Fruit fly (Drosophila melanogaster) whole organism, embryonic: ENCODE measurements around the gene Syx4.

Experiments used
- Adf1 ChIP-seq: fragments of 200-800 bp; sonication (Bioruptor generic); IDR thresholded peaks from 2 replicates; pipeline ENCODE4 v1.3.6; 2022; ENCODE audit warnings: missing biosample characterization, missing genetic modification characterization
- Bdp1 ChIP-seq: fragments of 200-800 bp; sonication (Bioruptor generic); optimal IDR thresholded peaks from 3 replicates; lab custom pipeline; 2016; ENCODE audit warnings: missing biosample characterization, missing genetic modification characterization
- C15 ChIP-seq: fragments of 200-800 bp; sonication (Bioruptor generic); IDR thresholded peaks from 3 replicates; pipeline ENCODE4 v1.3.6; 2022; ENCODE audit warnings: missing biosample characterization, missing genetic modification characterization
- CG10366 ChIP-seq: fragments of 200-800 bp; sonication (Bioruptor generic); IDR thresholded peaks from 2 replicates; pipeline ENCODE4 v1.3.6; 2022; ENCODE audit warnings: missing biosample characterization, missing genetic modification characterization
- CG10543 ChIP-seq: fragments of 200-800 bp; sonication (Bioruptor generic); optimal IDR thresholded peaks from 3 replicates; lab custom pipeline; 2017; ENCODE audit warnings: missing biosample characterization, mild to moderate bottlenecking, missing genetic modification characterization, moderate library complexity
- CG11247 ChIP-seq: fragments of 200-800 bp; sonication (Bioruptor generic); IDR thresholded peaks from 2 replicates; pipeline ENCODE4 v1.3.6; 2022; ENCODE audit warnings: missing biosample characterization, missing genetic modification characterization
- CG11456 ChIP-seq: fragments of 200-800 bp; sonication (Bioruptor generic); IDR thresholded peaks from 3 replicates; pipeline ENCODE4 v1.3.6; 2022; ENCODE audit warnings: missing biosample characterization, missing genetic modification characterization
- CG12236 ChIP-seq: fragments of 200-800 bp; sonication (Bioruptor generic); optimal IDR thresholded peaks from 2 replicates; lab custom pipeline; 2016; ENCODE audit warnings: missing biosample characterization, missing genetic modification characterization
- CG12769 ChIP-seq: fragments of 200-800 bp; sonication (Bioruptor generic); optimal IDR thresholded peaks from 2 replicates; lab custom pipeline; 2019; ENCODE audit warnings: missing biosample characterization, mild to moderate bottlenecking, missing genetic modification characterization, moderate library complexity
- CG13287 ChIP-seq: fragments of 200-800 bp; sonication (Bioruptor generic); IDR thresholded peaks from 2 replicates; pipeline ENCODE4 v1.3.6; 2022; ENCODE audit warnings: missing biosample characterization, missing genetic modification characterization; ENCODE audit not compliant: partially characterized antibody
- CG14710 ChIP-seq: fragments of 200-800 bp; sonication (Bioruptor generic); optimal IDR thresholded peaks from 3 replicates; lab custom pipeline; 2019; ENCODE audit warnings: missing biosample characterization, mild to moderate bottlenecking, missing genetic modification characterization, moderate library complexity
- CG17328 ChIP-seq: fragments of 200-800 bp; sonication (Bioruptor generic); IDR thresholded peaks from 2 replicates; pipeline ENCODE4 v1.3.6; 2022; ENCODE audit warnings: missing biosample characterization, missing genetic modification characterization
- CG1832 ChIP-seq: fragments of 200-800 bp; sonication (Bioruptor generic); optimal IDR thresholded peaks from 2 replicates; lab custom pipeline; 2017; ENCODE audit warnings: missing biosample characterization, mild to moderate bottlenecking, missing genetic modification characterization, inconsistent platforms
- CG18476 ChIP-seq: fragments of 200-800 bp; sonication (Bioruptor generic); optimal IDR thresholded peaks from 2 replicates; lab custom pipeline; 2016; ENCODE audit warnings: missing biosample characterization, mild to moderate bottlenecking, missing genetic modification characterization
- CG18599 ChIP-seq: fragments of 200-800 bp; sonication (Bioruptor generic); optimal IDR thresholded peaks from 3 replicates; lab custom pipeline; 2017; ENCODE audit warnings: missing biosample characterization, missing genetic modification characterization, mild to moderate bottlenecking, moderate library complexity, missing genetic modification reagents
- CG2129 ChIP-seq: fragments of 200-800 bp; sonication (Bioruptor generic); IDR thresholded peaks from 2 replicates; pipeline ENCODE4 v1.3.6; 2022; ENCODE audit warnings: missing biosample characterization, missing genetic modification characterization; ENCODE audit not compliant: partially characterized antibody
- CG2712 ChIP-seq: fragments of 200-800 bp; optimal IDR thresholded peaks from 3 replicates; lab custom pipeline; 2019; ENCODE audit warnings: missing biosample characterization, mild to moderate bottlenecking, missing genetic modification characterization, moderate library complexity
- CG30020 ChIP-seq: fragments of 200-800 bp; optimal IDR thresholded peaks from 2 replicates; lab custom pipeline; 2019; ENCODE audit warnings: missing biosample characterization, mild to moderate bottlenecking, missing genetic modification characterization, moderate library complexity
- CG32767 ChIP-seq: fragments of 200-800 bp; sonication (Bioruptor generic); IDR thresholded peaks from 2 replicates; pipeline ENCODE4 v1.3.6; 2022; ENCODE audit warnings: missing biosample characterization, missing genetic modification characterization
- CG4424 ChIP-seq: fragments of 200-800 bp; sonication (Bioruptor generic); optimal IDR thresholded peaks from 3 replicates; lab custom pipeline; 2016; ENCODE audit warnings: missing biosample characterization, missing genetic modification characterization
- CG7745 ChIP-seq: fragments of 200-800 bp; sonication (Bioruptor generic); optimal IDR thresholded peaks from 2 replicates; lab custom pipeline; 2018; ENCODE audit warnings: missing biosample characterization, mild to moderate bottlenecking, missing genetic modification characterization, moderate library complexity
- CG7963 ChIP-seq: fragments of 200-800 bp; sonication (Bioruptor generic); IDR thresholded peaks from 3 replicates; pipeline ENCODE4 v1.3.6; 2022; ENCODE audit warnings: missing biosample characterization, missing genetic modification characterization; ENCODE audit not compliant: partially characterized antibody
- CG8089 ChIP-seq: fragments of 200-800 bp; sonication (Bioruptor generic); optimal IDR thresholded peaks from 3 replicates; lab custom pipeline; 2016; ENCODE audit warnings: missing biosample characterization, missing genetic modification characterization
- CG8281 ChIP-seq: fragments of 200-800 bp; sonication (Bioruptor generic); optimal IDR thresholded peaks from 2 replicates; lab custom pipeline; 2018; ENCODE audit warnings: missing biosample characterization, mild to moderate bottlenecking, missing genetic modification characterization, moderate library complexity
- D19B ChIP-seq: fragments of 200-800 bp; sonication (Bioruptor generic); optimal IDR thresholded peaks from 2 replicates; lab custom pipeline; 2017; ENCODE audit warnings: missing biosample characterization, mild to moderate bottlenecking, missing genetic modification characterization
- Doc2 ChIP-seq: fragments of 200-800 bp; sonication (Bioruptor generic); IDR thresholded peaks from 2 replicates; pipeline ENCODE4 v1.3.6; 2022; ENCODE audit warnings: missing biosample characterization, missing genetic modification characterization
- ERR ChIP-seq: fragments of 200-800 bp; sonication (Bioruptor generic); optimal IDR thresholded peaks from 2 replicates; lab custom pipeline; 2016; ENCODE audit warnings: missing biosample characterization, missing genetic modification characterization
- Eip74EF ChIP-seq, 2 experiments: fragments of 200-800 bp in 1 of 2; fragments of >200 bp in 1 of 2; sonication (Bioruptor generic) in 1 of 2; optimal IDR thresholded peaks; 2 replicates each; lab custom pipeline; 2017 to 2019; ENCODE audit warnings: missing biosample characterization in 2 of 2, missing genetic modification characterization in 2 of 2, mild to moderate bottlenecking in 1 of 2, moderate library complexity in 1 of 2
- Hey ChIP-seq: fragments of 200-800 bp; sonication (Bioruptor generic); optimal IDR thresholded peaks from 3 replicates; lab custom pipeline; 2018; ENCODE audit warnings: missing biosample characterization, mild to moderate bottlenecking, missing genetic modification characterization
- Mes4 ChIP-seq: fragments of 200-800 bp; sonication (Bioruptor generic); optimal IDR thresholded peaks from 2 replicates; lab custom pipeline; 2016; ENCODE audit warnings: missing biosample characterization, missing genetic modification characterization
- NFAT ChIP-seq: fragments of 200-800 bp; sonication (Bioruptor generic); IDR thresholded peaks from 2 replicates; pipeline ENCODE4 v1.3.6; 2022; ENCODE audit warnings: missing biosample characterization, missing genetic modification characterization
- Ptx1 ChIP-seq: fragments of 200-800 bp; sonication (Bioruptor generic); IDR thresholded peaks from 2 replicates; pipeline ENCODE4 v1.3.6; 2022; ENCODE audit warnings: missing biosample characterization, missing genetic modification characterization
- Ravus ChIP-seq: fragments of 200-800 bp; sonication (Bioruptor generic); IDR thresholded peaks from 2 replicates; pipeline ENCODE4 v1.3.6; 2022; ENCODE audit warnings: missing biosample characterization, missing genetic modification characterization
- TFAM ChIP-seq: fragments of 200-800 bp; sonication (Bioruptor generic); optimal IDR thresholded peaks from 2 replicates; lab custom pipeline; 2017; ENCODE audit warnings: missing biosample characterization, missing genetic modification characterization, inconsistent platforms
- YL-1 ChIP-seq: fragments of 200-800 bp; sonication (Bioruptor generic); optimal IDR thresholded peaks from 3 replicates; lab custom pipeline; 2017; ENCODE audit warnings: missing biosample characterization, mild to moderate bottlenecking, missing genetic modification characterization
- bbx ChIP-seq: fragments of 200-800 bp; sonication (Bioruptor generic); IDR thresholded peaks from 2 replicates; pipeline ENCODE4 v1.3.6; 2022; ENCODE audit warnings: missing biosample characterization, missing genetic modification characterization; ENCODE audit not compliant: partially characterized antibody
- dan ChIP-seq: fragments of 200-800 bp; sonication (Bioruptor generic); IDR thresholded peaks from 2 replicates; pipeline ENCODE4 v1.3.6; 2022; ENCODE audit warnings: missing biosample characterization, missing genetic modification characterization
- fd64A ChIP-seq: fragments of 200-800 bp; sonication (Bioruptor generic); optimal IDR thresholded peaks from 3 replicates; lab custom pipeline; 2018; ENCODE audit warnings: missing biosample characterization, mild to moderate bottlenecking, missing genetic modification characterization
- ftz-f1 ChIP-seq: fragments of 200-800 bp; sonication (Bioruptor generic); optimal IDR thresholded peaks from 2 replicates; lab custom pipeline; 2016; ENCODE audit warnings: missing biosample characterization, missing genetic modification characterization
- h ChIP-seq: fragments of >200 bp; optimal IDR thresholded peaks from 2 replicates; lab custom pipeline; 2017
- ham ChIP-seq: fragments of 200-800 bp; sonication (Bioruptor generic); IDR thresholded peaks from 2 replicates; pipeline ENCODE4 v1.3.6; 2022; ENCODE audit warnings: missing biosample characterization, missing genetic modification characterization
- hbn ChIP-seq: fragments of 200-800 bp; sonication (Bioruptor generic); IDR thresholded peaks from 2 replicates; pipeline ENCODE4 v1.3.6; 2022; ENCODE audit warnings: missing biosample characterization, missing genetic modification characterization; ENCODE audit not compliant: partially characterized antibody
- jumu ChIP-seq: fragments of 200-800 bp; sonication (Bioruptor generic); optimal IDR thresholded peaks from 3 replicates; lab custom pipeline; 2016; ENCODE audit warnings: missing biosample characterization, missing genetic modification characterization
- lmd ChIP-seq: fragments of 200-800 bp; sonication (Bioruptor generic); IDR thresholded peaks from 2 replicates; pipeline ENCODE4 v1.3.6; 2022; ENCODE audit warnings: missing biosample characterization, missing genetic modification characterization
- lola ChIP-seq, 3 experiments: fragments of >200 bp in 2 of 3; fragments of 200-800 bp in 1 of 3; sonication (Bioruptor generic) in 1 of 3; optimal IDR thresholded peaks; 2 replicates each; lab custom pipeline; 2017 to 2019; ENCODE audit warnings: missing biosample characterization in 3 of 3, missing genetic modification characterization in 3 of 3, mild to moderate bottlenecking in 1 of 3, moderate library complexity in 1 of 3
- repo ChIP-seq: fragments of 200-800 bp; sonication (Bioruptor generic); optimal IDR thresholded peaks from 2 replicates; lab custom pipeline; 2016; ENCODE audit warnings: missing biosample characterization, missing genetic modification characterization
- sens-2 ChIP-seq: fragments of 200-800 bp; sonication (Bioruptor generic); IDR thresholded peaks from 2 replicates; pipeline ENCODE4 v1.3.6; 2022; ENCODE audit warnings: missing biosample characterization, missing genetic modification characterization
- wor ChIP-seq: fragments of 200-800 bp; sonication (Bioruptor generic); IDR thresholded peaks from 2 replicates; pipeline ENCODE4 v1.3.6; 2022; ENCODE audit warnings: missing biosample characterization, missing genetic modification characterization
- z ChIP-seq: fragments of 200-800 bp; sonication (Bioruptor generic); IDR thresholded peaks from 3 replicates; pipeline ENCODE4 v1.3.6; 2022; ENCODE audit warnings: missing biosample characterization, missing genetic modification characterization
- zen2 ChIP-seq: fragments of 200-800 bp; sonication (Bioruptor generic); IDR thresholded peaks from 3 replicates; pipeline ENCODE4 v1.3.6; 2022; ENCODE audit warnings: missing biosample characterization, missing genetic modification characterization; ENCODE audit not compliant: partially characterized antibody

The Syx4 gene

dm6 chrX:2786553-2787118, 42.8 kb upstream of the Syx4 start (continued):
- no peak for TF ChIP-seq ftz-f1
- no peak for TF ChIP-seq hbn (GFP tag; lab: Robert Waterston, UW)
- no peak for TF ChIP-seq CG7963 (GFP tag; lab: Robert Waterston, UW)
- TF ChIP-seq CG4424 (GFP tag; lab: Kevin White, UChicago) = peak; percentile 89
- TF ChIP-seq CG18476 (GFP tag; lab: Kevin White, UChicago) = peak; percentile 78
- peak; percentile 93 for TF ChIP-seq CG10366 (GFP tag; lab: Robert Waterston, UW)
- TF ChIP-seq CG30020 (tag; lab: Kevin White, UChicago) = no peak
- TF ChIP-seq Doc2 (GFP tag; lab: Robert Waterston, UW) = peak; percentile 66
- peak; percentile 78 for TF ChIP-seq repo
- peak; percentile 93 for TF ChIP-seq NFAT
- peak in 1 of 2 experiments; percentile 48 for TF ChIP-seq Eip74EF (GFP tag; optimal IDR thresholded peaks at IDR 0.05; lab: Kevin White, UChicago)
- no peak for TF ChIP-seq bbx (GFP tag; lab: Robert Waterston, UW)
- peak; percentile 63; the same call in 1 of the 2 replicates for TF ChIP-seq ham (GFP tag; lab: Robert Waterston, UW)
- no peak for TF ChIP-seq CG10543 (GFP tag; lab: Kevin White, UChicago)
- peak; percentile 69 for TF ChIP-seq CG8089 (GFP tag; lab: Kevin White, UChicago)
- TF ChIP-seq CG8281 (tag; lab: Kevin White, UChicago) = peak; percentile 61
- TF ChIP-seq CG2129 = no peak
- TF ChIP-seq TFAM = peak; percentile 25
- TF ChIP-seq jumu (GFP tag; lab: Kevin White, UChicago) = peak; percentile 83
- TF ChIP-seq CG1832 = no peak
- TF ChIP-seq CG7745 = no peak
- peak; percentile 92 for TF ChIP-seq lmd (GFP tag; lab: Robert Waterston, UW)
- TF ChIP-seq CG14710 = peak; percentile 60
- peak; percentile 76 for TF ChIP-seq D19B (GFP tag; lab: Kevin White, UChicago)
- TF ChIP-seq sens-2 = peak; percentile 61; the same call in 1 of the 2 replicates
- peak; percentile 73 for TF ChIP-seq CG2712
- TF ChIP-seq Bdp1 (GFP tag; lab: Kevin White, UChicago) = peak; percentile 60
- TF ChIP-seq Mes4 (GFP tag; lab: Kevin White, UChicago) = peak; percentile 79
- peak; percentile 93 for TF ChIP-seq CG11456 (GFP tag; lab: Robert Waterston, UW)
- peak; percentile 83 for TF ChIP-seq ERR (GFP tag; lab: Kevin White, UChicago)
- peak; percentile 66 for TF ChIP-seq Adf1
- TF ChIP-seq CG18599 (GFP tag; lab: Kevin White, UChicago) = peak; percentile 91
- no peak for TF ChIP-seq fd64A
- no peak for TF ChIP-seq lola (GFP tag; optimal IDR thresholded peaks at IDR 0.05; lab: Kevin White, UChicago)
- TF ChIP-seq dan = peak; percentile 54; the same call in 1 of the 2 replicates
- TF ChIP-seq h = no peak
- TF ChIP-seq CG12769 (tag; lab: Kevin White, UChicago) = peak; percentile 92
- no peak for TF ChIP-seq CG13287
- TF ChIP-seq z (GFP tag; lab: Robert Waterston, UW) = 0 out of 3 replicates have a peak, but pooled peaks have one; percentile 47
- peak; percentile 16 for TF ChIP-seq Hey
- peak; percentile 92 for TF ChIP-seq CG11247 (GFP tag; lab: Robert Waterston, UW)
- TF ChIP-seq CG12236 (GFP tag; lab: Kevin White, UChicago) = no peak
- peak; percentile 16 for TF ChIP-seq YL-1 (GFP tag; lab: Kevin White, UChicago)
- TF ChIP-seq zen2 = no peak
- peak; percentile 90 for TF ChIP-seq Ravus (GFP tag; lab: Robert Waterston, UW)
- TF ChIP-seq wor (GFP tag; lab: Robert Waterston, UW) = peak; percentile 75
- TF ChIP-seq C15 (GFP tag; lab: Robert Waterston, UW) = peak; percentile 82; the same call in 1 of the 3 replicates
- peak; percentile 86 for TF ChIP-seq CG32767 (GFP tag; lab: Robert Waterston, UW)
- TF ChIP-seq CG17328 (GFP tag; lab: Robert Waterston, UW) = peak; percentile 88
- TF ChIP-seq Ptx1 (GFP tag; lab: Robert Waterston, UW) = peak; percentile 94
